Fruit fly (Drosophila melanogaster) whole organism, embryonic: Measurements from ENCODE around the gene CG34327.

ENCODE experiments used
- BtbVII ChIP-seq: fragments of 200-800 bp; sonication (Bioruptor generic); optimal IDR thresholded peaks from 3 replicates; lab custom pipeline; 2017; ENCODE audit warnings: missing biosample characterization, mild to moderate bottlenecking, missing genetic modification characterization
- CG10147 ChIP-seq: fragments of 200-800 bp; sonication (Bioruptor generic); optimal IDR thresholded peaks from 2 replicates; lab custom pipeline; 2019; ENCODE audit warnings: missing biosample characterization, mild to moderate bottlenecking, missing genetic modification characterization, moderate library complexity
- CG10543 ChIP-seq: fragments of 200-800 bp; sonication (Bioruptor generic); optimal IDR thresholded peaks from 3 replicates; lab custom pipeline; 2017; ENCODE audit warnings: missing biosample characterization, mild to moderate bottlenecking, missing genetic modification characterization, moderate library complexity
- CG12236 ChIP-seq: fragments of 200-800 bp; sonication (Bioruptor generic); optimal IDR thresholded peaks from 2 replicates; lab custom pipeline; 2016; ENCODE audit warnings: missing biosample characterization, missing genetic modification characterization
- CG13624 ChIP-seq: fragments of 200-800 bp; sonication (Bioruptor generic); optimal IDR thresholded peaks from 2 replicates; lab custom pipeline; 2016; ENCODE audit warnings: missing biosample characterization, missing genetic modification characterization
- CG16815 ChIP-seq: fragments of 200-800 bp; sonication (Bioruptor generic); optimal IDR thresholded peaks from 3 replicates; lab custom pipeline; 2017; ENCODE audit warnings: missing biosample characterization, mild to moderate bottlenecking, missing genetic modification characterization
- CG2199 ChIP-seq: fragments of 200-800 bp; sonication (Bioruptor generic); IDR thresholded peaks from 3 replicates; pipeline ENCODE4 v1.3.6; 2022; ENCODE audit warnings: missing biosample characterization, missing genetic modification characterization
- CG2678 ChIP-seq: fragments of 200-800 bp; sonication (Bioruptor generic); optimal IDR thresholded peaks from 3 replicates; lab custom pipeline; 2019; ENCODE audit warnings: missing biosample characterization, mild to moderate bottlenecking, missing genetic modification characterization, moderate library complexity
- CG32532 ChIP-seq: fragments of 200-800 bp; sonication (Bioruptor generic); IDR thresholded peaks from 2 replicates; pipeline ENCODE4 v1.3.6; 2022; ENCODE audit warnings: missing biosample characterization, missing genetic modification characterization
- CG34422 ChIP-seq: fragments of 200-800 bp; sonication (Bioruptor generic); IDR thresholded peaks from 3 replicates; pipeline ENCODE4 v1.3.6; 2022; ENCODE audit warnings: missing biosample characterization, missing genetic modification characterization
- CG4328 ChIP-seq: fragments of 200-800 bp; sonication (Bioruptor generic); optimal IDR thresholded peaks from 3 replicates; lab custom pipeline; 2017; ENCODE audit warnings: missing biosample characterization, missing genetic modification reagents, missing genetic modification characterization
- CG43689 ChIP-seq: fragments of 200-800 bp; sonication (Bioruptor generic); IDR thresholded peaks from 2 replicates; pipeline ENCODE4 v1.3.6; 2022; ENCODE audit warnings: missing biosample characterization, missing genetic modification characterization
- CG4404 ChIP-seq: fragments of 200-800 bp; sonication (Bioruptor generic); IDR thresholded peaks from 2 replicates; pipeline ENCODE4 v1.3.6; 2022; ENCODE audit warnings: missing biosample characterization, missing genetic modification characterization
- CG6272 ChIP-seq: fragments of 200-800 bp; sonication (Bioruptor generic); IDR thresholded peaks from 2 replicates; pipeline ENCODE4 v1.3.6; 2022; ENCODE audit warnings: missing biosample characterization, missing genetic modification characterization
- CG7839 ChIP-seq: fragments of 200-800 bp; sonication (Bioruptor generic); optimal IDR thresholded peaks from 3 replicates; lab custom pipeline; 2018; ENCODE audit warnings: missing biosample characterization, mild to moderate bottlenecking, missing genetic modification characterization, moderate library complexity
- CG8089 ChIP-seq: fragments of 200-800 bp; sonication (Bioruptor generic); optimal IDR thresholded peaks from 3 replicates; lab custom pipeline; 2016; ENCODE audit warnings: missing biosample characterization, missing genetic modification characterization
- CG8281 ChIP-seq: fragments of 200-800 bp; sonication (Bioruptor generic); optimal IDR thresholded peaks from 2 replicates; lab custom pipeline; 2018; ENCODE audit warnings: missing biosample characterization, mild to moderate bottlenecking, missing genetic modification characterization, moderate library complexity
- CHES-1-like ChIP-seq: fragments of 200-800 bp; sonication (Bioruptor generic); optimal IDR thresholded peaks from 2 replicates; lab custom pipeline; 2016; ENCODE audit warnings: missing biosample characterization, missing genetic modification characterization
- Deaf1 ChIP-seq: fragments of 200-800 bp; optimal IDR thresholded peaks from 3 replicates; lab custom pipeline; 2019; ENCODE audit warnings: missing biosample characterization, mild to moderate bottlenecking, missing genetic modification characterization, moderate library complexity
- Dip2 ChIP-seq: fragments of 200-800 bp; sonication (Bioruptor generic); IDR thresholded peaks from 2 replicates; pipeline ENCODE4 v1.3.6; 2022; ENCODE audit warnings: missing biosample characterization, missing genetic modification characterization
- Drgx ChIP-seq: fragments of 200-800 bp; sonication (Bioruptor generic); IDR thresholded peaks from 2 replicates; pipeline ENCODE4 v1.3.6; 2022; ENCODE audit warnings: missing biosample characterization, missing genetic modification characterization
- E2f1 ChIP-seq: fragments of 200-800 bp; sonication (Bioruptor generic); IDR thresholded peaks from 2 replicates; pipeline ENCODE4 v1.3.6; 2022; ENCODE audit warnings: missing biosample characterization, missing genetic modification characterization
- Fer1 ChIP-seq: fragments of 200-800 bp; sonication (Bioruptor generic); optimal IDR thresholded peaks from 2 replicates; lab custom pipeline; 2017; ENCODE audit warnings: missing biosample characterization, mild to moderate bottlenecking, missing genetic modification characterization
- Gug ChIP-seq: fragments of 200-800 bp; sonication (Bioruptor generic); IDR thresholded peaks from 4 replicates; pipeline ENCODE4 v1.3.6; 2022; ENCODE audit warnings: missing biosample characterization, missing genetic modification characterization
- HLHmδ ChIP-seq: fragments of 200-800 bp; sonication (Bioruptor generic); optimal IDR thresholded peaks from 2 replicates; lab custom pipeline; 2018; ENCODE audit warnings: missing biosample characterization, mild to moderate bottlenecking, missing genetic modification characterization, moderate library complexity
- Med ChIP-seq: fragments of 200-800 bp; sonication (Bioruptor generic); peaks from one replicate; lab custom pipeline; 2016; ENCODE audit warnings: missing biosample characterization, missing genetic modification characterization, mild to moderate bottlenecking, inconsistent platforms, moderate library complexity
- NC2α ChIP-seq: fragments of 200-800 bp; sonication (Bioruptor generic); optimal IDR thresholded peaks from 2 replicates; lab custom pipeline; 2016; ENCODE audit warnings: missing biosample characterization, missing genetic modification characterization
- Taf1 ChIP-seq: fragments of 200-800 bp; sonication (Bioruptor generic); IDR thresholded peaks from 2 replicates; pipeline ENCODE4 v1.3.6; 2022; ENCODE audit warnings: missing biosample characterization, missing genetic modification characterization
- Trl ChIP-seq, 3 experiments: fragments of >200 bp in 2 of 3; fragments of 200-800 bp in 1 of 3; sonication (Bioruptor generic) in 1 of 3; optimal IDR thresholded peaks; 2 replicates in 1 of 3; 3 replicates in 2 of 3; lab custom pipeline; 2016 to 2017; ENCODE audit warnings: missing biosample characterization in 1 of 3, missing genetic modification characterization in 1 of 3
- ato ChIP-seq: fragments of 200-800 bp; sonication (Bioruptor generic); IDR thresholded peaks from 2 replicates; pipeline ENCODE4 v1.3.6; 2022; ENCODE audit warnings: missing biosample characterization, missing genetic modification characterization; ENCODE audit not compliant: partially characterized antibody
- chn ChIP-seq: fragments of 200-800 bp; sonication (Bioruptor generic); optimal IDR thresholded peaks from 2 replicates; lab custom pipeline; 2016; ENCODE audit warnings: missing biosample characterization, missing genetic modification characterization
- grau ChIP-seq: fragments of 200-800 bp; optimal IDR thresholded peaks from 3 replicates; lab custom pipeline; 2019; ENCODE audit warnings: missing biosample characterization, mild to moderate bottlenecking, missing genetic modification characterization, moderate library complexity
- hkb ChIP-seq, 2 experiments: fragments of 200-800 bp in 1 of 2; fragments of >200 bp in 1 of 2; sonication (Bioruptor generic) in 1 of 2; IDR thresholded peaks in 1 of 2; optimal IDR thresholded peaks in 1 of 2; 2 replicates each; pipeline versions ENCODE4 v1.3.6 to Lab custom; 2017 to 2022; ENCODE audit warnings: missing biosample characterization in 1 of 2, missing genetic modification characterization in 1 of 2
- jing ChIP-seq: fragments of 200-800 bp; sonication (Bioruptor generic); optimal IDR thresholded peaks from 2 replicates; lab custom pipeline; 2018; ENCODE audit warnings: missing biosample characterization, mild to moderate bottlenecking, missing genetic modification characterization
- lmd ChIP-seq: fragments of 200-800 bp; sonication (Bioruptor generic); IDR thresholded peaks from 2 replicates; pipeline ENCODE4 v1.3.6; 2022; ENCODE audit warnings: missing biosample characterization, missing genetic modification characterization
- peb ChIP-seq: fragments of 200-800 bp; sonication (Bioruptor generic); IDR thresholded peaks from 2 replicates; pipeline ENCODE4 v1.3.6; 2022; ENCODE audit warnings: missing biosample characterization, missing genetic modification characterization
- pfk ChIP-seq: fragments of 200-800 bp; sonication (Bioruptor generic); optimal IDR thresholded peaks from 2 replicates; lab custom pipeline; 2018; ENCODE audit warnings: missing biosample characterization, mild to moderate bottlenecking, missing genetic modification characterization, moderate library complexity
- pnt ChIP-seq: fragments of 200-800 bp; sonication (Bioruptor generic); optimal IDR thresholded peaks from 3 replicates; lab custom pipeline; 2016; ENCODE audit warnings: missing biosample characterization, missing genetic modification characterization
- ranshi ChIP-seq: fragments of 200-800 bp; sonication (Bioruptor generic); IDR thresholded peaks from 2 replicates; pipeline ENCODE4 v1.3.6; 2022; ENCODE audit warnings: missing biosample characterization, missing genetic modification characterization
- run ChIP-seq: fragments of 200-800 bp; sonication (Bioruptor generic); optimal IDR thresholded peaks from 3 replicates; lab custom pipeline; 2018; ENCODE audit warnings: missing biosample characterization, mild to moderate bottlenecking, missing genetic modification characterization
- sima ChIP-seq: fragments of 200-800 bp; sonication (Bioruptor generic); optimal IDR thresholded peaks from 2 replicates; lab custom pipeline; 2016; ENCODE audit warnings: missing biosample characterization, missing genetic modification characterization
- ssp ChIP-seq: fragments of 200-800 bp; sonication (Bioruptor generic); IDR thresholded peaks from 2 replicates; pipeline ENCODE4 v1.3.6; 2022; ENCODE audit warnings: missing biosample characterization, missing genetic modification characterization
- tap ChIP-seq: fragments of 200-800 bp; optimal IDR thresholded peaks from 3 replicates; lab custom pipeline; 2019; ENCODE audit warnings: missing biosample characterization, mild to moderate bottlenecking, missing genetic modification characterization, moderate library complexity
- toy ChIP-seq: fragments of 200-800 bp; sonication (Bioruptor generic); IDR thresholded peaks from 2 replicates; pipeline ENCODE4 v1.3.6; 2022; ENCODE audit warnings: missing biosample characterization, missing genetic modification characterization
- trem ChIP-seq: fragments of 200-800 bp; optimal IDR thresholded peaks from 3 replicates; lab custom pipeline; 2019; ENCODE audit warnings: missing biosample characterization, mild to moderate bottlenecking, missing genetic modification characterization, moderate library complexity
- tx ChIP-seq: fragments of 200-800 bp; sonication (Bioruptor generic); optimal IDR thresholded peaks from 2 replicates; lab custom pipeline; 2016; ENCODE audit warnings: missing biosample characterization, missing genetic modification characterization
- usp ChIP-seq: fragments of >200 bp; optimal IDR thresholded peaks from 2 replicates; lab custom pipeline; 2017; ENCODE audit warnings: missing biosample characterization, missing genetic modification characterization
- yki ChIP-seq: fragments of >200 bp; optimal IDR thresholded peaks from 3 replicates; lab custom pipeline; 2018
- zfh1 ChIP-seq: fragments of 200-800 bp; sonication (Bioruptor generic); IDR thresholded peaks from 3 replicates; pipeline ENCODE4 v1.3.6; 2022; ENCODE audit warnings: missing biosample characterization, missing genetic modification characterization

Gene CG34327

dm6 chrX:17181264-17182198, 42.1 kb downstream of the CG34327 start (continued):
- TF ChIP-seq tx (GFP tag; lab: Kevin White, UChicago) = no peak
- no peak for TF ChIP-seq CG4404
- TF ChIP-seq Med = peak; percentile 36
- TF ChIP-seq yki (lab: Kevin White, UChicago) = no peak
- TF ChIP-seq jing (GFP tag; lab: Kevin White, UChicago) = no peak
- TF ChIP-seq Taf1 (GFP tag; lab: Robert Waterston, UW) = no peak
- no peak for TF ChIP-seq Gug (GFP tag; lab: Robert Waterston, UW)
- TF ChIP-seq NC2α (GFP tag; lab: Kevin White, UChicago) = no peak
- TF ChIP-seq BtbVII (GFP tag; lab: Kevin White, UChicago) = no peak
- no peak for TF ChIP-seq CG2199 (GFP tag; lab: Robert Waterston, UW)
- no peak for TF ChIP-seq CG12236 (GFP tag; lab: Kevin White, UChicago)
- no peak for TF ChIP-seq peb
- TF ChIP-seq CG7839 (tag; lab: Kevin White, UChicago) = peak; percentile 34
- peak; percentile 31; the same call in 1 of the 2 replicates for TF ChIP-seq ranshi
- peak; percentile 24; the same call in 1 of the 2 replicates for TF ChIP-seq lmd (GFP tag; lab: Robert Waterston, UW)
- TF ChIP-seq hkb (optimal IDR thresholded peaks at IDR 0.05; lab: Kevin White, UChicago) = no peak
- peak; percentile 52; the same call in 1 of the 2 replicates for TF ChIP-seq hkb (GFP tag; IDR thresholded peaks at IDR 0.05; lab: Robert Waterston, UW)
- peak; percentile 38 for TF ChIP-seq grau
- TF ChIP-seq toy (GFP tag; lab: Robert Waterston, UW) = no peak
- TF ChIP-seq zfh1 (GFP tag; lab: Robert Waterston, UW) = 0 out of 3 replicates have a peak, but pooled peaks have one; percentile 15
- no peak for TF ChIP-seq CHES-1-like (GFP tag; lab: Kevin White, UChicago)
- TF ChIP-seq pfk (GFP tag; lab: Kevin White, UChicago) = no peak
- no peak for TF ChIP-seq CG4328 (GFP tag; lab: Kevin White, UChicago)
- no peak for TF ChIP-seq CG10147 (GFP tag; lab: Kevin White, UChicago)
- TF ChIP-seq run (tag; lab: Kevin White, UChicago) = no peak
- TF ChIP-seq CG10543 (GFP tag; lab: Kevin White, UChicago) = no peak
- no peak for TF ChIP-seq pnt
- TF ChIP-seq CG8089 = no peak
- no peak for TF ChIP-seq HLHmδ
- TF ChIP-seq Trl (optimal IDR thresholded peaks at IDR 0.05; lab: Kevin White, UChicago) = no peak
- TF ChIP-seq Trl (GFP tag; optimal IDR thresholded peaks at IDR 0.05; lab: Kevin White, UChicago) = no peak
- no peak for TF ChIP-seq CG16815 (GFP tag; lab: Kevin White, UChicago)
- no peak for TF ChIP-seq E2f1 (GFP tag; lab: Robert Waterston, UW)
- no peak for TF ChIP-seq Deaf1 (tag; lab: Kevin White, UChicago)
- TF ChIP-seq CG43689 (GFP tag; lab: Robert Waterston, UW) = no peak
- TF ChIP-seq CG6272 (GFP tag; lab: Robert Waterston, UW) = no peak
- no peak for TF ChIP-seq usp (GFP tag; lab: Kevin White, UChicago)
- peak; percentile 36; the same call in 1 of the 2 replicates for TF ChIP-seq CG32532 (GFP tag; lab: Robert Waterston, UW)
- TF ChIP-seq CG2678 = peak; percentile 57
- TF ChIP-seq Drgx (GFP tag; lab: Robert Waterston, UW) = no peak
- no peak for TF ChIP-seq tap (tag; lab: Kevin White, UChicago)
- TF ChIP-seq trem = no peak
- no peak for TF ChIP-seq sima (GFP tag; lab: Kevin White, UChicago)
- TF ChIP-seq CG34422 (GFP tag; lab: Robert Waterston, UW) = no peak; the same call in 2 of the 3 replicates
- no peak for TF ChIP-seq ato (GFP tag; lab: Robert Waterston, UW)
- no peak for TF ChIP-seq CG13624 (GFP tag; lab: Kevin White, UChicago)
- no peak for TF ChIP-seq CG8281 (tag; lab: Kevin White, UChicago)
- no peak for TF ChIP-seq ssp (GFP tag; lab: Robert Waterston, UW)
- TF ChIP-seq Fer1 (GFP tag; lab: Kevin White, UChicago) = no peak
- no peak for TF ChIP-seq Dip2 (GFP tag; lab: Robert Waterston, UW)
- no peak for TF ChIP-seq chn (GFP tag; lab: Kevin White, UChicago)
